Worm (Caenorhabditis elegans): ENCODE results near the gene orc-5.

The orc-5 gene

DNA sequence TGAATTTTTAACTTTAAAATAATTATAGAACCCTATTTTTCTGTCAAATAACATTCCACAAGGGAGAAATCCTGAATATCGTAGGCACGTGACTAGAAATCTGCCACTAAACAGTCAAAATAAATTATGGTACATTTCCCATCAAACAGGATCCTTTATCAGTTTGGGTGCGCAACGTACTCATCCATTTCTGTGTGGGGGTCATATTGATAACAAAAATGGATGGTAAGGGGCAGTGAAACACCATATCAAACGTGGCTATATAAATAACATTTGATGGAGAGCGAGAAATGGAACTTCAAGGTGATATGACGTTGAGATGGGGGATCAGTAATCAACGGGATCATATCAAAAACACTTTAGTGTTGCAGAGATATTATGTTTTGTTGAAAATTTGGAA lies 49.7 kb upstream of the orc-5 start (continued):
- TF ChIP-seq F16B12.6 (tag; optimal IDR thresholded peaks at IDR 0.05) (no peak), alr-1 (tag; optimal IDR thresholded peaks at IDR 0.05; ENCODE audit: borderline replicate concordance) (no peak), lsy-2 (tag; optimal IDR thresholded peaks at IDR 0.05) (peak in 1 of 2 experiments; percentile 23), nhr-90 (tag; optimal IDR thresholded peaks at IDR 0.05; ENCODE audit: poor library complexity) (peak; percentile 43), nhr-28 (tag; optimal IDR thresholded peaks at IDR 0.05) (no peak), lin-14 (GFP tag; optimal IDR thresholded peaks at IDR 0.05) (peak; percentile 50), fkh-4 (tag; optimal IDR thresholded peaks at IDR 0.05; ENCODE audit: borderline replicate concordance) (no peak), ces-1 (GFP tag; optimal IDR thresholded peaks at IDR 0.05) (no peak), lin-15B (tag; optimal IDR thresholded peaks at IDR 0.05) (no peak), egl-13 (tag; optimal IDR thresholded peaks at IDR 0.05) (no peak), fkh-8 (tag; optimal IDR thresholded peaks at IDR 0.05) (no peak), isw-1 (GFP tag; IDR thresholded peaks at IDR 0.05) (no peak), ets-5 (GFP tag; IDR thresholded peaks at IDR 0.05) (no peak), ceh-8 (GFP tag; optimal IDR thresholded peaks at IDR 0.05) (no peak), unc-30 (tag; optimal IDR thresholded peaks at IDR 0.05) (no peak), blmp-1 (tag; optimal IDR thresholded peaks at IDR 0.05) (peak; percentile 72), ztf-11 (tag; optimal IDR thresholded peaks at IDR 0.05) (no peak), C04F5.9 (tag; optimal IDR thresholded peaks at IDR 0.05) (no peak), skn-1 (tag; optimal IDR thresholded peaks at IDR 0.05) (no peak), ceh-82 (tag; optimal IDR thresholded peaks at IDR 0.05) (no peak), vab-15 (tag; optimal IDR thresholded peaks at IDR 0.05) (no peak), nhr-47 (tag; optimal IDR thresholded peaks at IDR 0.05) (no peak), nhr-12 (tag; optimal IDR thresholded peaks at IDR 0.05) (no peak), nhr-19 (GFP tag; conservative IDR thresholded peaks at IDR 0.05) (peak; percentile 38; the same call in 1 of the 2 replicates), lir-3 (tag; optimal IDR thresholded peaks at IDR 0.05; ENCODE audit: poor library complexity) (no peak), snu-23 (GFP tag; optimal IDR thresholded peaks at IDR 0.05) (peak; percentile 34), unc-98 (GFP tag; IDR thresholded peaks at IDR 0.05) (no peak), nhr-85 (tag) (peak; percentile 90), hlh-4 (tag; optimal IDR thresholded peaks at IDR 0.05) (no peak), irx-1 (tag; optimal IDR thresholded peaks at IDR 0.05) (no peak), aha-1 (tag; optimal IDR thresholded peaks at IDR 0.05) (no peak), pax-3 (tag; optimal IDR thresholded peaks at IDR 0.05) (no peak), zip-4 (GFP tag; optimal IDR thresholded peaks at IDR 0.05) (no peak), lin-13 (GFP tag; optimal IDR thresholded peaks at IDR 0.05) (no peak), grh-1 (GFP tag; IDR thresholded peaks at IDR 0.05) (no peak), ceh-90 (tag; optimal IDR thresholded peaks at IDR 0.05) (no peak), hlh-17 (GFP tag; optimal IDR thresholded peaks at IDR 0.05; ENCODE audit: borderline replicate concordance) (no peak), efl-1 (optimal IDR thresholded peaks at IDR 0.05) (no peak), efl-1 (GFP tag; optimal IDR thresholded peaks at IDR 0.05 in 1 of 2) (no peak), nhr-76 (tag; optimal IDR thresholded peaks at IDR 0.05) (no peak), nhr-237 (tag; optimal IDR thresholded peaks at IDR 0.05) (no peak), jun-1 (tag; optimal IDR thresholded peaks at IDR 0.05) (no peak)

DNA sequence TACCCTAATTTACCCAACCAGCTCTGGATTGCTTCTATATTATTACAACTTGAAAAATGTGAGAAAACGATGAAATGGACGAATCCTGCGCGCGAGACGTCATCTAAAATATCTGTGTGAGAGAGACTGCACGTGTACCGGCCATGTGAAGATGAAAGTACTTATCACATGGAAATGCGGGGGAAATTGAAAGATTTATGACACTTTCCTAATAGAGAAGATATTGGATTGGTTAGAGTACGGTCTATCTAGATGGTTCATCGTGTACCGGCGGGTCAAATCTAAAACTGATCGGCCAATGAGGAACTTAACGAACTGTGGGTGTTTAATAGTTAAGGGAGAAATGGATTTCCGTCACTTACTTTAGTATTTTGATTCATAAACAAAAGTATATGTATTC lies 47.6 kb upstream of the orc-5 start:
- no peak for TF ChIP-seq hlh-17 (GFP tag; optimal IDR thresholded peaks at IDR 0.05; ENCODE audit: borderline replicate concordance)
- peak in 1 of 2 experiments; percentile 61 for TF ChIP-seq lsy-2 (tag; optimal IDR thresholded peaks at IDR 0.05)
- peak; percentile 75 for TF ChIP-seq nhr-90 (tag; optimal IDR thresholded peaks at IDR 0.05; ENCODE audit: poor library complexity)
- no peak for TF ChIP-seq lin-13 (GFP tag; optimal IDR thresholded peaks at IDR 0.05)
- no peak for TF ChIP-seq nhr-76 (tag; optimal IDR thresholded peaks at IDR 0.05)
- TF ChIP-seq grh-1 (GFP tag; IDR thresholded peaks at IDR 0.05), result peak; percentile 38; the same call in 1 of the 2 replicates
- peak; percentile 62 for TF ChIP-seq snu-23 (GFP tag; optimal IDR thresholded peaks at IDR 0.05)
- TF ChIP-seq aha-1 (tag; optimal IDR thresholded peaks at IDR 0.05), result no peak
- TF ChIP-seq egl-13 (tag; optimal IDR thresholded peaks at IDR 0.05), result no peak
- TF ChIP-seq jun-1 (tag; optimal IDR thresholded peaks at IDR 0.05), result no peak
- no peak for TF ChIP-seq aly-2 (tag; optimal IDR thresholded peaks at IDR 0.05)
- no peak for TF ChIP-seq sup-37 (GFP tag; optimal IDR thresholded peaks at IDR 0.05)
- TF ChIP-seq lin-35 (GFP tag; optimal IDR thresholded peaks at IDR 0.05), result peak in 1 of 2 experiments; percentile 62
- TF ChIP-seq mef-2 (tag; optimal IDR thresholded peaks at IDR 0.05), result no peak
- TF ChIP-seq mep-1 (tag; optimal IDR thresholded peaks at IDR 0.05), result no peak
- no peak for TF ChIP-seq skn-1 (tag; optimal IDR thresholded peaks at IDR 0.05)
- no peak for TF ChIP-seq alr-1 (tag; optimal IDR thresholded peaks at IDR 0.05; ENCODE audit: borderline replicate concordance)
- TF ChIP-seq zip-4 (GFP tag; optimal IDR thresholded peaks at IDR 0.05), result no peak
- TF ChIP-seq ceh-63 (GFP tag; optimal IDR thresholded peaks at IDR 0.05), result no peak
- TF ChIP-seq nhr-20 (tag; optimal IDR thresholded peaks at IDR 0.05), result peak; percentile 88
- peak; percentile 97 for TF ChIP-seq blmp-1 (tag; optimal IDR thresholded peaks at IDR 0.05)
- no peak for TF ChIP-seq nhr-12 (tag; optimal IDR thresholded peaks at IDR 0.05)
- TF ChIP-seq ceh-82 (tag; optimal IDR thresholded peaks at IDR 0.05), result no peak
- peak; percentile 66 for TF ChIP-seq lin-14 (GFP tag; optimal IDR thresholded peaks at IDR 0.05)
- no peak for TF ChIP-seq efl-3 (GFP tag; optimal IDR thresholded peaks at IDR 0.05)
- TF ChIP-seq elt-2 (tag; optimal IDR thresholded peaks at IDR 0.05), result no peak
